Comparison of ENCODE assay signal across 3 fruit fly cellular contexts in the genomic region with DNA sequence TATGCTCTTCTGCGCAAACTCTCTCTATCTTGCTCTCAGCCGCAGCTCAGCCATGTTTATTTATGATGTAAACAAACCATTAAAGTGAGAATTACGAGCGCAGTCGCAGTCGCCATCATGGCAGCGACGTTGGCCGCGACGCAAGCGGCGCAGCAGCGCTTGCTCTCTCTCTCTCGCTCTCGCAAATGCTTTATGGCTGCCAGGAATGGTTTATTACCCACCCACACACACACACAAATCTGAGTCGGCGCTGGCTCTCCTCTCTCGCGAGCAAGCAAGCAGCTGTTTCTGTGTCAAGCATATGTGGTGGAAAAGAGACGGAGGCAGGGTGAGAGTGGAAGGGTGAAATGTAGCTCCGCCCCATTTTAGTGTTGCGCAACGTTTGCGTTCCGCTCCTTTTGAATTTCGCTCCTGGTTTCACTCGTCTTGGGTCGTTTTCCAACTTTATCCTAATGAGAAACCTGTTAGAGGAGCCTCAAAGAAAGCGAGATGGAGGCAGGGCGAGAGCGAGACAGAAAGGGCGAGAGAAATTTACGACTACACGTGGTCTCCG.
TF ChIP-seq lines count a peak whose summit lies in the region.

No protein-coding gene starts in this region.

TF ChIP-seq in whole organism, embryonic, 481 proteins besides CTCF, POLR2A, EP300 and RAD21 (continued from another document and continues in another):
- TF ChIP-seq kah (GFP tag; optimal IDR thresholded peaks at IDR 0.05; lab: Kevin White, UChicago) (peak; percentile 89), CG12744 (GFP tag; optimal IDR thresholded peaks at IDR 0.05; lab: Kevin White, UChicago) (no peak), CG7963 (GFP tag; IDR thresholded peaks at IDR 0.05; lab: Robert Waterston, UW; ENCODE audit: partially characterized antibody) (no peak), CG31365 (tag; optimal IDR thresholded peaks at IDR 0.05; lab: Kevin White, UChicago) (no peak), CG32532 (GFP tag; IDR thresholded peaks at IDR 0.05; lab: Robert Waterston, UW) (no peak), CG9215 (GFP tag; IDR thresholded peaks at IDR 0.05; lab: Robert Waterston, UW) (no peak), otp (GFP tag; IDR thresholded peaks at IDR 0.05; lab: Robert Waterston, UW) (no peak), unpg (GFP tag; optimal IDR thresholded peaks at IDR 0.05; lab: Kevin White, UChicago) (peak; percentile 20), aop (GFP tag; IDR thresholded peaks at IDR 0.05; lab: Robert Waterston, UW) (no peak), CG15696 (tag; optimal IDR thresholded peaks at IDR 0.05; lab: Kevin White, UChicago) (peak; percentile 31), shn (GFP tag; optimal IDR thresholded peaks at IDR 0.05; lab: Kevin White, UChicago) (no peak), chn (GFP tag; optimal IDR thresholded peaks at IDR 0.05; lab: Kevin White, UChicago) (peak; percentile 32), HLHmδ (GFP tag; optimal IDR thresholded peaks at IDR 0.05; lab: Kevin White, UChicago) (no peak), Nf-YA (GFP tag; IDR thresholded peaks at IDR 0.05; lab: Robert Waterston, UW) (no peak), HmgZ (tag; optimal IDR thresholded peaks at IDR 0.05; lab: Kevin White, UChicago) (no peak), sqz (GFP tag; optimal IDR thresholded peaks at IDR 0.05; lab: Kevin White, UChicago) (no peak), grau (tag; optimal IDR thresholded peaks at IDR 0.05; lab: Kevin White, UChicago) (no peak), Nf-YB (GFP tag; optimal IDR thresholded peaks at IDR 0.05; lab: Kevin White, UChicago) (peak; percentile 94), CG43689 (GFP tag; IDR thresholded peaks at IDR 0.05; lab: Robert Waterston, UW) (no peak), inv (GFP tag; IDR thresholded peaks at IDR 0.05; lab: Robert Waterston, UW; ENCODE audit: partially characterized antibody) (no peak), Dfd (GFP tag; optimal IDR thresholded peaks at IDR 0.05; lab: Kevin White, UChicago) (no peak), crc (GFP tag; optimal IDR thresholded peaks at IDR 0.05; lab: Kevin White, UChicago) (no peak), fd64A (GFP tag; optimal IDR thresholded peaks at IDR 0.05; lab: Kevin White, UChicago) (no peak), Hr39 (optimal IDR thresholded peaks at IDR 0.05; lab: Kevin White, UChicago) (no peak), CG3995 (GFP tag; optimal IDR thresholded peaks at IDR 0.05; lab: Kevin White, UChicago) (no peak), CG33557 (GFP tag; optimal IDR thresholded peaks at IDR 0.05; lab: Kevin White, UChicago) (peak; percentile 36), lab (GFP tag; optimal IDR thresholded peaks at IDR 0.05; lab: Kevin White, UChicago) (peak; percentile 8), Ets97D (GFP tag; optimal IDR thresholded peaks at IDR 0.05; lab: Kevin White, UChicago) (no peak), Taf1 (GFP tag; IDR thresholded peaks at IDR 0.05; lab: Robert Waterston, UW) (no peak), CG7372 (GFP tag; IDR thresholded peaks at IDR 0.05; lab: Robert Waterston, UW) (no peak), seq (GFP tag; IDR thresholded peaks at IDR 0.05; lab: Robert Waterston, UW) (peak; percentile 74), CG9727 (GFP tag; optimal IDR thresholded peaks at IDR 0.05; lab: Kevin White, UChicago) (peak; percentile 10), CG14441 (GFP tag; IDR thresholded peaks at IDR 0.05; lab: Robert Waterston, UW) (no peak), unc-4 (GFP tag; IDR thresholded peaks at IDR 0.05; lab: Robert Waterston, UW; ENCODE audit: partially characterized antibody) (no peak), repo (GFP tag; optimal IDR thresholded peaks at IDR 0.05; lab: Kevin White, UChicago) (no peak), CG8281 (tag; optimal IDR thresholded peaks at IDR 0.05; lab: Kevin White, UChicago) (no peak), CG8478 (optimal IDR thresholded peaks at IDR 0.05; lab: Kevin White, UChicago) (peak; percentile 84), CG30431 (GFP tag; optimal IDR thresholded peaks at IDR 0.05; lab: Kevin White, UChicago) (no peak), Lim3 (GFP tag; IDR thresholded peaks at IDR 0.05; lab: Robert Waterston, UW) (no peak), sc (optimal IDR thresholded peaks at IDR 0.05; lab: Kevin White, UChicago) (no peak), sc (GFP tag; optimal IDR thresholded peaks at IDR 0.05; lab: Kevin White, UChicago) (no peak), CG5953 (GFP tag; IDR thresholded peaks at IDR 0.05; lab: Robert Waterston, UW) (no peak), CG9876 (GFP tag; optimal IDR thresholded peaks at IDR 0.05; lab: Kevin White, UChicago) (no peak), CG2712 (tag; optimal IDR thresholded peaks at IDR 0.05; lab: Kevin White, UChicago) (peak; percentile 14)

TF ChIP-seq in whole organism, prepupa, 60 proteins besides CTCF, POLR2A, EP300 and RAD21 (continued from another document):
- TF ChIP-seq CG11762 (GFP tag; optimal IDR thresholded peaks at IDR 0.05; lab: Kevin White, UChicago; ENCODE audit: insufficient read depth) (no peak), ss (GFP tag; optimal IDR thresholded peaks at IDR 0.05; lab: Kevin White, UChicago) (peak; percentile 7 to 19), Eip78C (GFP tag; lab: Kevin White, UChicago) (peak; percentile 72), Smox (GFP tag; optimal IDR thresholded peaks at IDR 0.05; lab: Kevin White, UChicago) (peak; percentile 13), CG6792 (GFP tag; optimal IDR thresholded peaks at IDR 0.05; lab: Kevin White, UChicago) (peak; percentile 8), Gug (GFP tag; IDR thresholded peaks at IDR 0.05; lab: Robert Waterston, UW) (no peak), achi (GFP tag; optimal IDR thresholded peaks at IDR 0.05; lab: Kevin White, UChicago) (peak; percentile 25), Blimp-1 (GFP tag; optimal IDR thresholded peaks at IDR 0.05; lab: Kevin White, UChicago) (peak; percentile 24), CG7368 (GFP tag; optimal IDR thresholded peaks at IDR 0.05; lab: Kevin White, UChicago) (peak; percentile 24), CG6808 (GFP tag; optimal IDR thresholded peaks at IDR 0.05; lab: Kevin White, UChicago) (peak; percentile 4), topi (GFP tag; optimal IDR thresholded peaks at IDR 0.05; lab: Kevin White, UChicago) (peak; percentile 21), CG1621 (tag; optimal IDR thresholded peaks at IDR 0.05; lab: Kevin White, UChicago) (peak; percentile 19), Sox102F (GFP tag; optimal IDR thresholded peaks at IDR 0.05; lab: Kevin White, UChicago) (peak; percentile 57), Hr4 (GFP tag; optimal IDR thresholded peaks at IDR 0.05; lab: Kevin White, UChicago) (peak; percentile 14), CG8119 (GFP tag; IDR thresholded peaks at IDR 0.05; lab: Robert Waterston, UW) (no peak)

TF ChIP-seq in whole organism, wandering third instar larva, 38 proteins besides CTCF, POLR2A, EP300 and RAD21 (continued from another document):
- TF ChIP-seq psq (GFP tag; optimal IDR thresholded peaks at IDR 0.05; lab: Kevin White, UChicago) (peak; percentile 31), usp (GFP tag; optimal IDR thresholded peaks at IDR 0.05; lab: Kevin White, UChicago) (no peak), jim (GFP tag; optimal IDR thresholded peaks at IDR 0.05; lab: Kevin White, UChicago) (no peak), foxo (GFP tag; optimal IDR thresholded peaks at IDR 0.05; lab: Kevin White, UChicago) (peak in 1 of 2 experiments; percentile 65), Rel (GFP tag; optimal IDR thresholded peaks at IDR 0.05; lab: Kevin White, UChicago) (no peak), Rel (tag; optimal IDR thresholded peaks at IDR 0.05; lab: Kevin White, UChicago) (no peak), brk (GFP tag; optimal IDR thresholded peaks at IDR 0.05; lab: Kevin White, UChicago) (peak; percentile 65)
